Worm (Caenorhabditis elegans) whole organism, young adult: Measurements from ENCODE around the gene fmil-1.

Experiments used
- B0019.2 ChIP-seq: fragments of 200-800 bp; sonication (Bioruptor generic); conservative IDR thresholded peaks from 2 replicates; pipeline ENCODE4 v1.3.6; 2022; ENCODE audit warnings: missing genetic modification reagents, missing genetic modification characterization, missing compliant biosample characterization
- B0336.3 ChIP-seq: fragments of 200-800 bp; sonication (Bioruptor generic); IDR thresholded peaks from 2 replicates; pipeline ENCODE4 v1.3.6; 2022; ENCODE audit warnings: missing genetic modification characterization, missing compliant biosample characterization
- D2030.7 ChIP-seq: fragments of 200-800 bp; sonication (Bioruptor generic); IDR thresholded peaks from 2 replicates; pipeline ENCODE4 v1.3.6; 2022; ENCODE audit warnings: missing genetic modification reagents, missing genetic modification characterization, missing compliant biosample characterization
- F49E8.2 ChIP-seq: sonication (generic microtip); optimal IDR thresholded peaks from 3 replicates; lab custom pipeline; 2017; ENCODE audit warnings: missing genetic modification characterization, mild to moderate bottlenecking, missing compliant biosample characterization, antibody characterized with exemption, moderate library complexity; ENCODE audit not compliant: insufficient read depth
- F55B11.4 ChIP-seq: sonication (generic microtip); optimal IDR thresholded peaks from 2 replicates; lab custom pipeline; 2016; ENCODE audit warnings: missing compliant biosample characterization, missing genetic modification characterization, borderline replicate concordance; ENCODE audit not compliant: insufficient read depth
- K12H6.12 ChIP-seq: fragments of 200-800 bp; sonication (Bioruptor generic); optimal IDR thresholded peaks from 2 replicates; lab custom pipeline; 2018; ENCODE audit warnings: mild to moderate bottlenecking, missing genetic modification characterization, missing compliant biosample characterization
- Y53G8AR.9 ChIP-seq: fragments of 200-800 bp; sonication (Bioruptor generic); conservative IDR thresholded peaks from 2 replicates; pipeline ENCODE4 v1.3.6; 2022; ENCODE audit warnings: missing genetic modification reagents, missing genetic modification characterization, missing compliant biosample characterization
- Y56A3A.18 ChIP-seq: fragments of 200-800 bp; sonication (Bioruptor generic); IDR thresholded peaks from 2 replicates; pipeline ENCODE4 v1.3.6; 2022; ENCODE audit warnings: missing genetic modification reagents, missing genetic modification characterization, missing compliant biosample characterization
- Y67H2A.10 ChIP-seq: fragments of 200-800 bp; sonication (Bioruptor generic); conservative IDR thresholded peaks from 2 replicates; pipeline ENCODE4 v1.3.6; 2022; ENCODE audit warnings: missing genetic modification reagents, missing genetic modification characterization, missing compliant biosample characterization
- aptf-3 ChIP-seq: fragments of 200-800 bp; sonication (Bioruptor generic); IDR thresholded peaks from 2 replicates; pipeline ENCODE4 v1.3.6; 2022; ENCODE audit warnings: missing genetic modification characterization, missing compliant biosample characterization
- atf-7 ChIP-seq: sonication (generic microtip); optimal IDR thresholded peaks from 2 replicates; lab custom pipeline; 2017; ENCODE audit warnings: mild to moderate bottlenecking, missing genetic modification characterization, missing compliant biosample characterization
- athp-1 ChIP-seq: sonication (generic microtip); optimal IDR thresholded peaks from 2 replicates; lab custom pipeline; 2017; ENCODE audit warnings: mild to moderate bottlenecking, missing genetic modification characterization, missing compliant biosample characterization
- attf-3 ChIP-seq: fragments of 200-800 bp; sonication (Bioruptor generic); conservative IDR thresholded peaks from 2 replicates; pipeline ENCODE4 v1.3.6; 2022; ENCODE audit warnings: missing genetic modification reagents, missing genetic modification characterization, missing compliant biosample characterization
- attf-6 ChIP-seq: fragments of 200-800 bp; sonication (Bioruptor generic); IDR thresholded peaks from 2 replicates; pipeline ENCODE4 v1.3.6; 2022; ENCODE audit warnings: missing genetic modification reagents, missing genetic modification characterization, missing compliant biosample characterization
- bed-2 ChIP-seq: fragments of 200-800 bp; sonication (Bioruptor generic); IDR thresholded peaks from 2 replicates; pipeline ENCODE4 v1.3.6; 2022; ENCODE audit warnings: missing genetic modification reagents, missing genetic modification characterization, missing compliant biosample characterization
- cebp-1 ChIP-seq, 2 experiments: fragments of 200-800 bp in 1 of 2; sonication (Bioruptor generic) in 1 of 2; sonication (generic microtip) in 1 of 2; IDR thresholded peaks in 1 of 2; optimal IDR thresholded peaks in 1 of 2; 2 replicates each; pipeline versions ENCODE4 v1.3.6 to Lab custom; 2017 to 2022; ENCODE audit warnings: missing compliant biosample characterization in 2 of 2, missing genetic modification characterization in 2 of 2, mild to moderate bottlenecking in 1 of 2, missing genetic modification reagents in 1 of 2, moderate library complexity in 1 of 2
- ceh-40 ChIP-seq: fragments of 200-800 bp; sonication (Bioruptor generic); IDR thresholded peaks from 2 replicates; pipeline ENCODE4 v1.3.6; 2022; ENCODE audit warnings: missing genetic modification characterization, missing compliant biosample characterization
- dpff-1 ChIP-seq: sonication (generic microtip); optimal IDR thresholded peaks from 2 replicates; lab custom pipeline; 2017; ENCODE audit warnings: mild to moderate bottlenecking, missing genetic modification characterization, missing compliant biosample characterization
- fkh-3 ChIP-seq: sonication (generic microtip); optimal IDR thresholded peaks from 2 replicates; lab custom pipeline; 2016; ENCODE audit warnings: mild to moderate bottlenecking, missing genetic modification characterization, missing compliant biosample characterization
- hsf-1 ChIP-seq: fragments of 200-800 bp; sonication (Bioruptor generic); IDR thresholded peaks from 2 replicates; pipeline ENCODE4 v1.3.6; 2022; ENCODE audit warnings: missing genetic modification reagents, missing genetic modification characterization, missing compliant biosample characterization
- let-526 ChIP-seq: fragments of 200-800 bp; sonication (Bioruptor generic); IDR thresholded peaks from 2 replicates; pipeline ENCODE4 v1.3.6; 2022; ENCODE audit warnings: missing genetic modification reagents, missing genetic modification characterization, missing compliant biosample characterization
- lin-26 ChIP-seq: fragments of 200-800 bp; sonication (Bioruptor generic); IDR thresholded peaks from 2 replicates; pipeline ENCODE4 v1.3.6; 2022; ENCODE audit warnings: missing genetic modification reagents, missing genetic modification characterization, missing compliant biosample characterization
- lin-40 ChIP-seq: sonication (generic microtip); optimal IDR thresholded peaks from 2 replicates; lab custom pipeline; 2016; ENCODE audit warnings: missing genetic modification characterization, mild to moderate bottlenecking, missing compliant biosample characterization, missing genotype, missing genetic modification reagents
- lsl-1 ChIP-seq: fragments of 200-800 bp; sonication (Bioruptor generic); optimal IDR thresholded peaks from 2 replicates; lab custom pipeline; 2018; ENCODE audit warnings: mild to moderate bottlenecking, missing genetic modification characterization, moderate library complexity, missing compliant biosample characterization
- mcd-1 ChIP-seq: fragments of 200-800 bp; sonication (Bioruptor generic); IDR thresholded peaks from 2 replicates; pipeline ENCODE4 v1.3.6; 2022; ENCODE audit warnings: missing genetic modification reagents, missing genetic modification characterization, missing compliant biosample characterization
- mel-28 ChIP-seq: sonication (generic microtip); optimal IDR thresholded peaks from 2 replicates; lab custom pipeline; 2016; ENCODE audit warnings: borderline replicate concordance, mild to moderate bottlenecking, missing genetic modification characterization, missing compliant biosample characterization
- mxl-1 ChIP-seq: sonication (generic microtip); optimal IDR thresholded peaks from 2 replicates; lab custom pipeline; 2016; ENCODE audit warnings: missing genetic modification characterization, missing compliant biosample characterization
- nfya-2 ChIP-seq: fragments of 200-800 bp; sonication (Bioruptor generic); IDR thresholded peaks from 2 replicates; pipeline ENCODE4 v1.3.6; 2022; ENCODE audit warnings: missing genetic modification reagents, missing genetic modification characterization, missing compliant biosample characterization
- nfyb-1 ChIP-seq: fragments of 200-800 bp; sonication (Bioruptor generic); IDR thresholded peaks from 2 replicates; pipeline ENCODE4 v1.3.6; 2022; ENCODE audit warnings: missing genetic modification reagents, missing genetic modification characterization, missing compliant biosample characterization
- nhr-120 ChIP-seq: fragments of 200-800 bp; sonication (Bioruptor generic); IDR thresholded peaks from 2 replicates; pipeline ENCODE4 v1.3.6; 2022; ENCODE audit warnings: missing genetic modification characterization, missing compliant biosample characterization
- nhr-90 ChIP-seq: sonication (generic microtip); optimal IDR thresholded peaks from 2 replicates; lab custom pipeline; 2016; ENCODE audit warnings: missing genotype, mild to moderate bottlenecking, missing genetic modification characterization, missing compliant biosample characterization
- rpc-1 ChIP-seq, 2 experiments: fragments of 150-350 bp in 1 of 2; sonication (generic microtip) in 1 of 2; optimal IDR thresholded peaks; 2 replicates each; lab custom pipeline; 2014 to 2018; ENCODE audit warnings: missing biosample characterization in 1 of 2, missing genetic modification characterization in 1 of 2, missing genetic modification reagents in 1 of 2, missing genotype in 1 of 2
- sea-2 ChIP-seq: fragments of 200-800 bp; sonication (Bioruptor generic); IDR thresholded peaks from 2 replicates; pipeline ENCODE4 v1.3.6; 2022; ENCODE audit warnings: missing genetic modification characterization, missing compliant biosample characterization
- snpc-3.4 ChIP-seq: sonication (generic microtip); optimal IDR thresholded peaks from 2 replicates; lab custom pipeline; 2017; ENCODE audit warnings: missing genetic modification characterization, mild to moderate bottlenecking, missing compliant biosample characterization, antibody characterized with exemption, moderate library complexity, missing genotype, missing genetic modification reagents
- tbx-9 ChIP-seq: sonication (generic microtip); optimal IDR thresholded peaks from 2 replicates; lab custom pipeline; 2016; ENCODE audit warnings: borderline replicate concordance, missing genetic modification characterization, inconsistent platforms, missing compliant biosample characterization
- zim-3 ChIP-seq: sonication (generic microtip); optimal IDR thresholded peaks from 2 replicates; lab custom pipeline; 2017; ENCODE audit warnings: mild to moderate bottlenecking, missing genetic modification characterization, moderate library complexity, missing compliant biosample characterization
- ztf-26 ChIP-seq: sonication (generic microtip); optimal IDR thresholded peaks from 2 replicates; lab custom pipeline; 2017; ENCODE audit warnings: missing genetic modification characterization, missing compliant biosample characterization
- ztf-3 ChIP-seq: fragments of 200-800 bp; sonication (Bioruptor generic); optimal IDR thresholded peaks from 2 replicates; lab custom pipeline; 2018; ENCODE audit warnings: mild to moderate bottlenecking, missing genetic modification characterization, missing compliant biosample characterization

The fmil-1 gene

DNA sequence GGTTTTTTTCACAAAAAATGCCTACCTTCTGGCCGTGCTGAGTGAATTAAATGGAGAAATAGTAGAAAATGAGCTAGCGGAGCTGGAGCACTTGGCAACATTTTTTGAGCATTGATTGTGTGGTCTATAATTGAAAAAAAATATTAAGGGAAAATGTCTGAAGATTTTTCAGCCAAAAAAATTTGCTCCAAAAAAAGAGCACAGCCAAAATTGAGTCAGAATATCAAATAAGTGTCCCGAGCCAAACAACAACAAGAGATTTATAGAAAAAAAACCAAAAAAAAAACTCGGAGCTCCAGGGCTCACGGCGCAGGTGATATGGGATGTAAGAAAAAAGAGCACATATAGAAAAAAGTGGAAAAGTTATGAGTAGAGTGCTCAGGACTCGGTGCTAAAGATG lies at the start of gene fmil-1:
Gene fmil-1, minus strand, starts transcription at position 101 of the 400 bp plus-strand sequence.
- TF ChIP-seq bed-2 (GFP tag; lab: Robert Waterston, UW) (no peak), fkh-3 (tag; lab: Kevin White, UChicago) (no peak), Y53G8AR.9 (GFP tag; lab: Robert Waterston, UW) (no peak), cebp-1 (GFP tag; IDR thresholded peaks at IDR 0.05; lab: Robert Waterston, UW) (no peak), cebp-1 (tag; optimal IDR thresholded peaks at IDR 0.05; lab: Kevin White, UChicago) (no peak), snpc-3.4 (no peak), attf-6 (no peak), B0019.2 (no peak), nhr-90 (no peak), rpc-1 (optimal IDR thresholded peaks at IDR 0.05; lab: Kevin White, UChicago) (no peak), rpc-1 (tag; optimal IDR thresholded peaks at IDR 0.05; lab: Kevin White, UChicago) (no peak), K12H6.12 (tag; lab: Kevin White, UChicago) (no peak)

DNA sequence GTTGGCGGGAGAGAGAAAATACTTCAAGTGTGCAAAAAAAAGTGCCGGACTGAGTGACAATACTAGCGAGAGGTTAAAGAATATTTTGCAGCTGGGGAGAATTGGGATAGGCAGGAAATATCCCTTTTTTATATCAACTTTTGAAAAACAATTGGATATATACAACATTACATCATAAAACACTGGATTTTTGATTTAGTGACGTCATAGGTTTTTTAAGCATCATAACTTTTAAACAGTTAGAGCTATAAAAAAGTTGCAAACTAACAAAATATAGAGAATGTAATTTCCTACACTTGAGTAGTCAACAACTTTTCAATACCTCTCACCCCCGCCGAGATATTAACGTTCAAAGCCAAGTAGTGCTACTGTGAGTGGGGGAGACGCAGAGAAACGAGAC lies 42.2 kb upstream of the fmil-1 start:
- no peak for TF ChIP-seq attf-3

DNA sequence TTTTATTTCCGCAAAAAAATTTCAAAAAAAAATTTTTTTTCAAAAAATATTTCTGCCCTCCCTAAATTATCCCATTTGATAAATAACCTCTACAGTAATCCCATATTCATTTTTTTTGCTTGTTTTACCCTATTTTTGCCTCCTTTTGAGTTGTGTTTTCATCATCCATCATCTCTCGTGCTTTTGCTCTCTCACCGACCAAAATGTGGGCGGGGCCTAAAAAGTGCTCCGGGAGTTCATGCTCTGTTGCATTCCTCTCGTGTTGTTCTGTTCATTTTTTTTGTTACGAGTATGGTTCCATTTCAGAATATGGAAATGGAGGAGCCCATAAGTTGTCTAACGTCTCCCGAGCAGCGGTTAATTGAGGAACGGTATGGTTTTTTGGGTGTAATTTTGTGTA lies 40.7 kb upstream of the fmil-1 start, which contains the start of gene Y37E11AL.1:
Gene Y37E11AL.1, plus strand, starts transcription at position 301 of the 400 bp plus-strand sequence.
- TF ChIP-seq ceh-40 (no peak), attf-3 (no peak), F55B11.4 (tag; lab: Kevin White, UChicago) (no peak), lin-40 (tag; lab: Kevin White, UChicago) (no peak), ztf-3 (no peak), zim-3 (tag; lab: Kevin White, UChicago) (no peak), let-526 (GFP tag; lab: Robert Waterston, UW) (no peak), tbx-9 (tag; lab: Kevin White, UChicago) (no peak), atf-7 (no peak), nfya-2 (GFP tag; lab: Robert Waterston, UW) (no peak), cebp-1 (GFP tag; IDR thresholded peaks at IDR 0.05; lab: Robert Waterston, UW) (no peak), cebp-1 (tag; optimal IDR thresholded peaks at IDR 0.05; lab: Kevin White, UChicago) (no peak), lin-26 (no peak), ztf-26 (tag; lab: Kevin White, UChicago) (no peak)

DNA sequence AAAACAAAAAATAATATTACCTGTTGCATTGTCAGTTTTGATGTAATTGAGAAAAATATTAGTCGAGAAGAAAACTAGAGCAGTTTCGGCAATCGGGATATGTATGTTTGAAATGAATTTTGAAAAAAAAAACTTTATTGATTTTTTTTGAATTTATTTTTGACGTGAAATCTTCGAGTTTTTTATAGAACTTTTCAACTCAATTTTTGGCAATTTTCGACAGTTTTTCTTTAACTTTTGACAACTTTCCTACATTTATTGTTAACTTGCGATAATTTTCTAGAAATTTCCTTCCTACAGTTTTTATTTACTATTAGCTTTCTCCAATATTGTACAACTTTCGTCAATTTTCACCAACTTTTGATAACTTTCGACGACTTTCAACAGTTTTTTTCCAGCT lies 33.4 kb upstream of the fmil-1 start, which contains the start of gene Y37E11AL.12:
Gene Y37E11AL.12, minus strand, starts transcription at position 101 of the 400 bp plus-strand sequence.
- TF ChIP-seq aptf-3 (GFP tag; lab: Robert Waterston, UW) (no peak), nhr-120 (GFP tag; lab: Robert Waterston, UW) (no peak), Y56A3A.18 (GFP tag; lab: Robert Waterston, UW) (no peak), nfyb-1 (GFP tag; lab: Robert Waterston, UW) (no peak), mxl-1 (no peak), F49E8.2 (tag; lab: Kevin White, UChicago) (no peak), mel-28 (tag; lab: Kevin White, UChicago) (no peak), dpff-1 (tag; lab: Kevin White, UChicago) (no peak), lin-26 (no peak), Y67H2A.10 (GFP tag; lab: Robert Waterston, UW) (no peak), mcd-1 (GFP tag; lab: Robert Waterston, UW) (no peak), ztf-3 (no peak), D2030.7 (GFP tag; lab: Robert Waterston, UW) (no peak), bed-2 (GFP tag; lab: Robert Waterston, UW) (no peak), B0336.3 (no peak), athp-1 (no peak), lsl-1 (GFP tag; lab: Kevin White, UChicago) (no peak), hsf-1 (GFP tag; lab: Robert Waterston, UW) (no peak), sea-2 (no peak), ztf-26 (tag; lab: Kevin White, UChicago) (no peak)
- TF ChIP-seq, all 124 proteins: peak for 0
